Worm (Caenorhabditis elegans): ENCODE data around the gene Y39F10C.1.

DNA sequence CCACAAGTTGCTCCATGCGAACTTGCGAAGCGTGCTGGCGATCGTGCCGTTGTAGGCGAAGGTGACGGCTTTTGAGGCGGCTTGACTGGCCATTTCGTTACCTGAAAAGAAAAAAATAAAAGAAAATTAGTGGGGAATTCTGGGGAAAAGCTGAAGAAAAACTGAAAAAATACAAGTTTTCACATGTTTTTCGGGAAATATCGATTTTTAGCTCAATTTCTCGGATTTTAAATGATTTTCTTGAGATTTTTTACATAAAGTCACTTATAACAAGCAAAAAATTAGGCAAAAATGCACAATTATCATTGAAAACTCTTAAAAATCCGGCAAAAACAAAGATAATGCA is 25.6 kb downstream of the Y39F10C.1 start, which contains the start of gene T02H6.11:
- no peak for TF ChIP-seq lsy-2 (tag; optimal IDR thresholded peaks at IDR 0.05)
- TF ChIP-seq nhr-11 (tag; optimal IDR thresholded peaks at IDR 0.05), result no peak
- TF ChIP-seq Y55F3AM.14 (GFP tag; optimal IDR thresholded peaks at IDR 0.05), result no peak

Data from whole organism, L2 larva.